Fruit fly (Drosophila melanogaster): ENCODE data around the gene CG31415.

CG31415 gene

DNA sequence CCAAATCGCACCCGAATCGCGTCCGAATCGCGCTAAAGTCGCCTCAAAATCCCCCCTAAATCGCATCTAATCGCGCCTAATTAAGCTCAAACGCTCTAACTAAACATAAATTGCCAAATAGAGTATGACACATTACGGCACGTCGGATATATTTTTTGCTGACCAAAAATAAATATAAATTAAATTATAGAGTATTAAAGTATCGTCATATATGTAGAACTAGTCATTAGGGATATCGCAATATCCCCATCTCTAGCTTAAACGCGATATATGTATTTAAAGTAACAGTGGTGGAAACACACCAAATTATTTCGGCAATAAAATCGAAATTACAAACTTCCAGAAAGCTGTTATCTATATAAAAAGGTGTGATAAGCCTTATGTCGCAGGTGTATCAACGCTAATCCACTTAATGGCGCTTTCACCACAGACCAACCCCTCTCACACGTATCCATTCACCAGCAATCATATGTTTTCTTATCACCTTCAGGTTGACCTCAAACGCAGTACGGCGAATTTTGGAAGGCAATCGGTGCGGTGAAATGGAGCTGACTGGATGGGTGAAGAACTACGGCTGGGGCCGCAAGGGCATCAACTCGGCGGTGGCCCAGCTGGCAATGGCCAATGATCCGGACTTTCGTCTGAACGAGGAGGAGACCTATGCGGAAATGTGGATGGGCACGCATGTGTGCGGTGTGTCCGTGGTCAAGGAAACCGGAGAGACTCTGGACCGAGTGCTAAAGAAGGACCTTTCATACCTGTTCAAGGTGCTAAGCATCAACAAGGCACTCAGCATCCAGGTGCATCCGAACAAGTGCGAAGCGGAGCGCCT lies 16.3 kb downstream of the CG31415 start, which contains the start of gene Mpi (continued):
- TF ChIP-seq CG4360 (GFP tag; IDR thresholded peaks at IDR 0.05) (no peak), Dref (GFP tag; IDR thresholded peaks at IDR 0.05) (peak; percentile 62), twi (tag; optimal IDR thresholded peaks at IDR 0.05) (no peak), CG13775 (GFP tag; optimal IDR thresholded peaks at IDR 0.05) (no peak), CG31388 (GFP tag; optimal IDR thresholded peaks at IDR 0.05) (no peak), CG10209 (GFP tag; optimal IDR thresholded peaks at IDR 0.05) (no peak), Dll (GFP tag; IDR thresholded peaks at IDR 0.05; ENCODE audit: partially characterized antibody) (peak; percentile 67), chinmo (GFP tag; IDR thresholded peaks at IDR 0.05; ENCODE audit: partially characterized antibody) (0 out of 4 replicates have a peak, but pooled peaks have one; percentile 32), peb (GFP tag; IDR thresholded peaks at IDR 0.05) (no peak), jigr1 (GFP tag; IDR thresholded peaks at IDR 0.05) (no peak), CG14050 (GFP tag; IDR thresholded peaks at IDR 0.05) (no peak), pita (GFP tag; optimal IDR thresholded peaks at IDR 0.05) (no peak), Kr (GFP tag; optimal IDR thresholded peaks at IDR 0.05) (no peak), Asciz (GFP tag; optimal IDR thresholded peaks at IDR 0.05) (no peak), Fer1 (GFP tag; optimal IDR thresholded peaks at IDR 0.05) (peak; percentile 43), CG2712 (tag; optimal IDR thresholded peaks at IDR 0.05) (no peak), chif (GFP tag; optimal IDR thresholded peaks at IDR 0.05) (no peak), so (GFP tag; IDR thresholded peaks at IDR 0.05) (0 out of 3 replicates have a peak, but pooled peaks have one; percentile 30), pzg (GFP tag; optimal IDR thresholded peaks at IDR 0.05) (peak; percentile 54), HmgZ (tag; optimal IDR thresholded peaks at IDR 0.05) (peak; percentile 37), pum (GFP tag; optimal IDR thresholded peaks at IDR 0.05) (no peak), croc (GFP tag; conservative IDR thresholded peaks at IDR 0.05) (no peak), CG9797 (GFP tag; optimal IDR thresholded peaks at IDR 0.05) (peak; percentile 6), usp (GFP tag; optimal IDR thresholded peaks at IDR 0.05) (no peak), az2 (GFP tag; optimal IDR thresholded peaks at IDR 0.05) (peak; percentile 37), CG10979 (tag; optimal IDR thresholded peaks at IDR 0.05) (peak; percentile 44), wdn (GFP tag; IDR thresholded peaks at IDR 0.05) (no peak), YL-1 (GFP tag; optimal IDR thresholded peaks at IDR 0.05) (peak; percentile 88), CG6854 (GFP tag; optimal IDR thresholded peaks at IDR 0.05) (peak; percentile 8), pan (optimal IDR thresholded peaks at IDR 0.05) (no peak), pan (GFP tag; optimal IDR thresholded peaks at IDR 0.05 in 1 of 2, IDR thresholded peaks at IDR 0.05 in 1 of 2) (peak in 1 of 2 experiments; percentile 28), aop (GFP tag; IDR thresholded peaks at IDR 0.05) (no peak), Awh (GFP tag; IDR thresholded peaks at IDR 0.05) (no peak), CG17829 (tag; optimal IDR thresholded peaks at IDR 0.05) (peak; percentile 50), knrl (GFP tag; IDR thresholded peaks at IDR 0.05; ENCODE audit: partially characterized antibody) (peak; percentile 49; the same call in 2 of the 3 replicates), Chrac-16 (GFP tag; optimal IDR thresholded peaks at IDR 0.05) (peak; percentile 21), Nf-YA (GFP tag; IDR thresholded peaks at IDR 0.05) (no peak), E2f2 (GFP tag; IDR thresholded peaks at IDR 0.05) (peak; percentile 46; the same call in 1 of the 2 replicates), MBD-R2 (GFP tag; IDR thresholded peaks at IDR 0.05) (peak; percentile 73), gce (GFP tag; IDR thresholded peaks at IDR 0.05) (no peak), dpn (GFP tag; optimal IDR thresholded peaks at IDR 0.05) (peak in 1 of 2 experiments; percentile 25), CG17568 (GFP tag; optimal IDR thresholded peaks at IDR 0.05) (no peak), jumu (GFP tag; optimal IDR thresholded peaks at IDR 0.05) (no peak), CG13424 (tag; optimal IDR thresholded peaks at IDR 0.05) (peak; percentile 49), CG7556 (GFP tag; optimal IDR thresholded peaks at IDR 0.05) (no peak), CG15696 (tag; optimal IDR thresholded peaks at IDR 0.05) (peak; percentile 34), CG10366 (GFP tag; IDR thresholded peaks at IDR 0.05) (peak; percentile 13; the same call in 1 of the 2 replicates), CG9817 (tag; optimal IDR thresholded peaks at IDR 0.05) (peak; percentile 8), CG6254 (GFP tag; optimal IDR thresholded peaks at IDR 0.05) (no peak)
